Fruit fly (Drosophila melanogaster) whole organism, pupa: ENCODE results near the gene CG31999.

Experiments
- CG10348 ChIP-seq: fragments of 200-800 bp; sonication (Bioruptor generic); IDR thresholded peaks from 2 replicates; pipeline ENCODE4 v1.3.6; 2022; ENCODE audit warnings: missing biosample characterization, missing genetic modification characterization
- CG12605 ChIP-seq: fragments of 200-800 bp; sonication (Bioruptor generic); IDR thresholded peaks from 2 replicates; pipeline ENCODE4 v1.3.6; 2022; ENCODE audit warnings: missing biosample characterization, missing genetic modification characterization
- CG13204 ChIP-seq: fragments of 200-800 bp; sonication (Bioruptor generic); optimal IDR thresholded peaks from 2 replicates; lab custom pipeline; 2018; ENCODE audit warnings: missing biosample characterization, mild to moderate bottlenecking, missing genetic modification characterization, moderate library complexity
- CG14655 ChIP-seq: fragments of 200-800 bp; sonication (Bioruptor generic); optimal IDR thresholded peaks from 3 replicates; lab custom pipeline; 2017; ENCODE audit warnings: mild to moderate bottlenecking, missing biosample characterization, missing genetic modification reagents, missing genetic modification characterization
- CG15710 ChIP-seq: fragments of 200-800 bp; sonication (Bioruptor generic); optimal IDR thresholded peaks from 2 replicates; lab custom pipeline; 2018; ENCODE audit warnings: missing biosample characterization, mild to moderate bottlenecking, missing genetic modification characterization, moderate library complexity
- CG17806 ChIP-seq: fragments of 200-800 bp; sonication (Bioruptor generic); optimal IDR thresholded peaks from 2 replicates; lab custom pipeline; 2018; ENCODE audit warnings: missing biosample characterization, mild to moderate bottlenecking, missing genetic modification characterization, moderate library complexity
- CG32121 ChIP-seq: fragments of 200-800 bp; sonication (Bioruptor generic); IDR thresholded peaks from 2 replicates; pipeline ENCODE4 v1.3.6; 2022; ENCODE audit warnings: missing biosample characterization, missing genetic modification characterization
- CG34367 ChIP-seq: fragments of 200-800 bp; sonication (Bioruptor generic); optimal IDR thresholded peaks from 2 replicates; lab custom pipeline; 2018; ENCODE audit warnings: missing biosample characterization, mild to moderate bottlenecking, missing genetic modification characterization
- CG4496 ChIP-seq: fragments of 200-800 bp; sonication (Bioruptor generic); IDR thresholded peaks from 3 replicates; pipeline ENCODE4 v1.3.6; 2022; ENCODE audit warnings: missing biosample characterization, missing genetic modification characterization
- CG8159 ChIP-seq: fragments of 200-800 bp; sonication (Bioruptor generic); optimal IDR thresholded peaks from 3 replicates; lab custom pipeline; 2018; ENCODE audit warnings: missing biosample characterization, mild to moderate bottlenecking, missing genetic modification characterization, moderate library complexity
- CG8301 ChIP-seq: fragments of 200-800 bp; sonication (Bioruptor generic); optimal IDR thresholded peaks from 2 replicates; lab custom pipeline; 2018; ENCODE audit warnings: missing biosample characterization, mild to moderate bottlenecking, missing genetic modification characterization
- CG9948 ChIP-seq: fragments of 200-800 bp; sonication (Bioruptor generic); optimal IDR thresholded peaks from 2 replicates; lab custom pipeline; 2018; ENCODE audit warnings: missing biosample characterization, mild to moderate bottlenecking, missing genetic modification characterization, moderate library complexity
- D1 ChIP-seq: fragments of 200-800 bp; sonication (Bioruptor generic); optimal IDR thresholded peaks from 2 replicates; lab custom pipeline; 2018; ENCODE audit warnings: missing biosample characterization, mild to moderate bottlenecking, missing genetic modification characterization, moderate library complexity
- EcR ChIP-seq: fragments of 200-800 bp; sonication (Bioruptor generic); optimal IDR thresholded peaks from 3 replicates; lab custom pipeline; 2019; ENCODE audit warnings: missing biosample characterization, missing genetic modification characterization, mild to moderate bottlenecking, moderate library complexity, missing genetic modification reagents
- Ets98B ChIP-seq: fragments of 200-800 bp; sonication (Bioruptor generic); IDR thresholded peaks from 2 replicates; pipeline ENCODE4 v1.3.6; 2022; ENCODE audit warnings: missing biosample characterization, missing genetic modification characterization
- Pif1A ChIP-seq: fragments of 200-800 bp; sonication (Bioruptor generic); optimal IDR thresholded peaks from 3 replicates; lab custom pipeline; 2016; ENCODE audit warnings: missing biosample characterization, missing genetic modification characterization
- Pif1B ChIP-seq: fragments of 200-800 bp; sonication (Bioruptor generic); optimal IDR thresholded peaks from 3 replicates; lab custom pipeline; 2016; ENCODE audit warnings: missing biosample characterization, missing genetic modification characterization
- Snoo ChIP-seq: fragments of 200-800 bp; sonication (Bioruptor generic); optimal IDR thresholded peaks from 3 replicates; lab custom pipeline; 2017; ENCODE audit warnings: missing biosample characterization, mild to moderate bottlenecking, missing genetic modification characterization, inconsistent platforms
- gl ChIP-seq: fragments of 200-800 bp; sonication (Bioruptor generic); optimal IDR thresholded peaks from 2 replicates; lab custom pipeline; 2018; ENCODE audit warnings: missing biosample characterization, mild to moderate bottlenecking, missing genetic modification characterization
- rn ChIP-seq: fragments of 200-800 bp; sonication (Bioruptor generic); IDR thresholded peaks from 2 replicates; pipeline ENCODE4 v1.3.6; 2022; ENCODE audit warnings: missing biosample characterization, missing genetic modification characterization

Gene CG31999

dm6 chr4:240850-241249, 13.3 kb upstream of the CG31999 start:
- no peak for TF ChIP-seq Pif1A
- no peak for TF ChIP-seq D1
- no peak for TF ChIP-seq CG9948 (tag; lab: Kevin White, UChicago)
- TF ChIP-seq Snoo (tag; lab: Kevin White, UChicago), result no peak
- no peak for TF ChIP-seq CG4496 (GFP tag; lab: Robert Waterston, UW)
- TF ChIP-seq EcR, result no peak
- TF ChIP-seq CG10348, result no peak
- TF ChIP-seq CG32121 (GFP tag; lab: Robert Waterston, UW), result no peak

DNA sequence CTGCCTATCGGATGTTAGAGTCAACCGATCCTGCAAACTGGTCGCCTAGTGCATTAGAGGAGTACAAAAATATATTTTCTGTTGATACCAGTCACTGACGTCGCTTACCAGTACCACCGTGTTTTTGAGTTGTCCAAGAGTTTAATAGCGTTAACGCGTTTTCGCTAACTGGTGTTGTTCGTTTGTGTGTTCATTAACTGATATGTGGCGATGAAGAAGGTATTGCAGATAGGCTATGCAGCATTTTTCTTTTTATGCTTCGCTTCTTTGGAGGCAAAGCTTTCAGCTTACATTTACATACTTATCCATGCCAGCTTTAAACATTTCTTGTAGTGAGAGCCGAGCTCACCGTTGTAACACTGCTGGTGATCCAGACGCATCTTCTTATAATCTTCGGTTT, 10.9 kb upstream of the CG31999 start:
- no peak for TF ChIP-seq CG13204 (GFP tag; lab: Kevin White, UChicago)

dm6 chr4:231185-231584, 3.6 kb upstream of the CG31999 start:
- TF ChIP-seq CG13204 (GFP tag; lab: Kevin White, UChicago), result no peak
- TF ChIP-seq gl (tag; lab: Kevin White, UChicago), result no peak
- TF ChIP-seq CG17806 (tag; lab: Kevin White, UChicago), result no peak
- no peak for TF ChIP-seq CG10348
- no peak for TF ChIP-seq CG9948 (tag; lab: Kevin White, UChicago)
- TF ChIP-seq Pif1A, result no peak
- no peak for TF ChIP-seq Snoo (tag; lab: Kevin White, UChicago)

DNA sequence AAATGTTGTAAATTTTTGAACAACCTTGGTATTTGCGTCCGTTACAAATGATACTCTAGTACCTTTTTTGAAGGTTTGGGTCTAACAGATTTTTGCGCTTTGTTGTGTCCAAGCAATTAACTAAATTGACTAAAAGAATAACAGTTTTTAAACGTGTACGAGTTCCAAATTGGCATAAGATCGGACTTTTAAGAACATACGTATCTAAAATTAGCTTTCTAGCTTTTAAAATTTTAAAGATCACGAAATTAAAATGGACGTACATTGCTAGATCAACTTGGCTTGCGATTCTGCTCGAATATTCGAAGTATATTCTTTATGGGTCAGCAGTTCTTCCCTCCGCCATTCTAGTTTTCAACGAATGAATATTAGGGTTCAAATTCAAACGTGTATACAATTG, 2.9 kb upstream of the CG31999 start, which contains the start of gene CG1674:
TSS of gene CG1674 (plus strand) at position 301 of the 400 bp plus-strand sequence.
- TF ChIP-seq CG8301 (no peak), gl (tag; lab: Kevin White, UChicago) (no peak), CG15710 (tag; lab: Kevin White, UChicago) (no peak), CG32121 (GFP tag; lab: Robert Waterston, UW) (no peak), CG4496 (GFP tag; lab: Robert Waterston, UW) (no peak), D1 (no peak), Pif1B (GFP tag; lab: Kevin White, UChicago) (no peak), Pif1A (no peak), EcR (no peak), CG10348 (no peak), CG34367 (tag; lab: Kevin White, UChicago) (no peak), CG9948 (tag; lab: Kevin White, UChicago) (no peak), CG12605 (GFP tag; lab: Robert Waterston, UW) (no peak), CG8159 (tag; lab: Kevin White, UChicago) (no peak)

DNA sequence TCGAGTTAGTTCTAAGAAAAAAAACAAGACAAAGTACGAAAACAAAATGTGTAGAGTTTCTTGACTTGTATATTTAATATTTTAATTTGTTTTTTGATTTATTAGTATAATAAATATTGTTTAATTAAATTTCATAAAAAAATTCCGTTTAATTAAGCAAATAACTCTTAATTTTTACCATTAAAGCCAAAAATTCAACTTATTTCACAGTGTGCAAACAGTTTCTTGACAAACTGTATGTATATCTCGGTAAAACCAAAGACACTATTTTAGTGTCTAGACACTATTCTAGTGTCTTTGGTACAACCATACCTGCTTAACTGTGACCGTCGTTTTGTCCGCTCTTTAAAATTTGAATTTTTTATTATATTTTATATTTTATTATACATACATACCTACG, 797 bp downstream of the CG31999 start:
- TF ChIP-seq EcR, result no peak
- TF ChIP-seq CG14655 (GFP tag; lab: Kevin White, UChicago), result no peak
- no peak for TF ChIP-seq rn (GFP tag; lab: Robert Waterston, UW)
- TF ChIP-seq CG10348, result no peak
- no peak for TF ChIP-seq Snoo (tag; lab: Kevin White, UChicago)
- no peak for TF ChIP-seq CG4496 (GFP tag; lab: Robert Waterston, UW)
- TF ChIP-seq CG15710 (tag; lab: Kevin White, UChicago), result no peak

DNA sequence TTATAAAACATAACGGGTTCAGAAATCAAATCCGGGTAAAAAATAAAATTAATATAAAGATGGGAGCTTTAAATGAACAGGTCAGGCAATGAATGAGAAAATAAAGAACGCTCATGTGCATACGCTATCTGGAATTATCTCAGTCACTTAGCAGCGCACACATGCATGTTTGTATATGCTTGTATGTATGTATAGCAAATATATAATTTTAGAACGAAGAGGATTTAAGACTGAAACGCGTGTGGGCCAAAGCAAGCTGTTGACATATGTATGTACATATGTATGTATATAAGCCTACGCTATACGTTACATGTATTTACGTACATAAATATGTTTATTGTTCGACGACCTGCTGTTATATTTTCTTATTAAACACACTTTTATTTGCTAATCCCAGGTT, 1.7 kb downstream of the CG31999 start:
- TF ChIP-seq Pif1B (GFP tag; lab: Kevin White, UChicago), result no peak
- TF ChIP-seq gl (tag; lab: Kevin White, UChicago), result peak; percentile 16
- no peak for TF ChIP-seq CG14655 (GFP tag; lab: Kevin White, UChicago)
- TF ChIP-seq Snoo (tag; lab: Kevin White, UChicago), result peak; percentile 5
- TF ChIP-seq rn (GFP tag; lab: Robert Waterston, UW), result no peak
- no peak for TF ChIP-seq CG8301
- TF ChIP-seq CG13204 (GFP tag; lab: Kevin White, UChicago), result no peak
- no peak for TF ChIP-seq CG17806 (tag; lab: Kevin White, UChicago)
- TF ChIP-seq Pif1A, result peak; percentile 6
- no peak for TF ChIP-seq CG32121 (GFP tag; lab: Robert Waterston, UW)

DNA sequence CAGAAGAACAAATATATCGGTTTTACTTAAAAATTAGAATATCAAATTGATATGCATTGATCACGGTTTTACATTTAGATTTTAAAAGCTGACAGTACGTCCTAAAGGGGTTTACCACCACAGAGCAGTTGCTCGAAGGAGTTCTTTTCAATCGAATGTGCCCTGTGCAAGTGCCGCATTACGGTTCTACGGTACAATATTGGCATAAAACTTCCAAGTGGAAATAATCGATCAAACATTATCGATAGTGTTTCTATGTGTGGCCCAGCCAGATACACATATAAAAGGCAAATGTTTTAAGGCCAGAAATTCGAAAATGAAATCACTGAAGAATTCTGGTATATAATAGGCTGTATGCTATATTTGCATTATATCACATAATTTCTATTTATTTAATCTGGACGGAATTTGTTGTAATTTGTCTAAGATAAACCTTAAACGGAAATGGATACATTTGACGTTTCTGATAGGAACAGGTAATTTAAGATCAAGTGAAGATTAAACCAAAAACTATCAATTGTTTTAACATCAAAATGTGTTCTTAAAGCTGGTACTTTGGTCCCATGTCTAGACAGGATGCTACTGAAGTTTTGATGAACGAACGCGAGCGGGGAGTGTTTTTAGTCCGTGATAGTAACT, 17.4 kb downstream of the CG31999 start, which contains the start of gene Crk:
TSS of gene Crk (plus strand) at position 214 of the 639 bp plus-strand sequence.
- TF ChIP-seq CG12605 (GFP tag; lab: Robert Waterston, UW) (no peak), CG14655 (GFP tag; lab: Kevin White, UChicago) (no peak), Ets98B (GFP tag; lab: Robert Waterston, UW) (no peak), Pif1B (GFP tag; lab: Kevin White, UChicago) (no peak), CG13204 (GFP tag; lab: Kevin White, UChicago) (no peak), Pif1A (no peak), CG8301 (no peak), gl (tag; lab: Kevin White, UChicago) (no peak), EcR (no peak), CG8159 (tag; lab: Kevin White, UChicago) (no peak), D1 (no peak)
- TF ChIP-seq, all 21 proteins: peak for 0
